Fruit fly (Drosophila melanogaster): ENCODE results near the gene CG44838.
A peak's percentile ranks its signal among the peaks of the same experiment; 100 is the strongest.

Gene CG44838

DNA sequence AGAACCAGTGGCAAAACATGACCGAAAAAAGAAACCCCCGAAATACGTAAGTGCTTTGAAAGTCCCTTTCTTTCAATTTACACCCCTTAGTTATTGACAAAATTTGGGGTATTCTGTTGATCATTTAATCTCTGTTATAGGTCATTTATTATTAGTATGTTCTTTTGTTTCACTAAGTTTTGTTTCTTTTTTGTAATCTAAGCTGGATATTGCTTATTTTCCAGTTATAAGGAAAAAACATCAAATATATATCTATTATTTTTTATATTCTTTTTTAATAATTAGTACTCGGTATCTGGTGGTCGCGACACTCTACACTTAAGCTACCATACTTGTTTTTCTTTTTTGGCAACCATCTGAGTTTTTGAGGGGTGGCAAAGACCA, 47.8 kb downstream of the CG44838 start:
- no peak for TF ChIP-seq CG8478 (optimal IDR thresholded peaks at IDR 0.05)

- TF ChIP-seq CG8478 (optimal IDR thresholded peaks at IDR 0.05) (no peak), CTCF (optimal IDR thresholded peaks at IDR 0.05) (no peak)
Measured at dm6 chr3L:9509037-9509830, 48.4 kb downstream of the CG44838 start, which contains the start of gene CG3408. CG3408 (minus strand) TSS chr3L:9509583.

dm6 chr3L:9511287-9512256, 50.7 kb downstream of the CG44838 start, which contains the start of gene RpS9:
RpS9 (minus strand) TSS chr3L:9511531.
- peak; percentile 50 to 64 for TF ChIP-seq CTCF (optimal IDR thresholded peaks at IDR 0.05)
- no peak for TF ChIP-seq CG8478 (optimal IDR thresholded peaks at IDR 0.05)

dm6 chr3L:9512560-9512959, 51.7 kb downstream of the CG44838 start, which contains the start of gene CG33703:
CG33703 (minus strand) TSS chr3L:9512660.
- no peak for TF ChIP-seq CTCF (optimal IDR thresholded peaks at IDR 0.05)
- TF ChIP-seq CG8478 (optimal IDR thresholded peaks at IDR 0.05), result no peak

DNA sequence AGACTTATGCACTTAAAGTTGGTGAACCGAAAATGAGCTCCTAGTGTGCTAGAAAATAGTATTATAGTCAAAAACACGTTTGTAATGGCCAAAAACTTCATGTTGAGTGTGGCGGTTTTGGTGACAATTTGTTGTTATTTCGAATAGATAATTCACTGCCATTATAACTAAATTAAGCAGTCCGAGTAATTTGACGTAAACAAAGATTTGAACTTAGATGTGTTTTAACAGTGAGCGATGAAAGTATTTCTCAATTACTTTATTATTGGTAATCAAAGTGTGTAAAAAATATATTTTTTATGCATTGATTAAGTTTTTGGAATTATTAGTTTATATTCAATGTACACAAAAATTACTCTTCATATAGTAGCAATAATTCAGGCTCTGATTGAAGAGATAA, 52.5 kb downstream of the CG44838 start, which contains the start of gene CG33702:
Gene CG33702 (minus strand): TSS at position 101 of the 400 bp plus-strand sequence.
- TF ChIP-seq CG8478 (optimal IDR thresholded peaks at IDR 0.05) (no peak), CTCF (optimal IDR thresholded peaks at IDR 0.05) (no peak)

All from S2 (cell line).